Worm (Caenorhabditis elegans): ENCODE data around the gene ZK470.6.

ZK470.6 gene

DNA sequence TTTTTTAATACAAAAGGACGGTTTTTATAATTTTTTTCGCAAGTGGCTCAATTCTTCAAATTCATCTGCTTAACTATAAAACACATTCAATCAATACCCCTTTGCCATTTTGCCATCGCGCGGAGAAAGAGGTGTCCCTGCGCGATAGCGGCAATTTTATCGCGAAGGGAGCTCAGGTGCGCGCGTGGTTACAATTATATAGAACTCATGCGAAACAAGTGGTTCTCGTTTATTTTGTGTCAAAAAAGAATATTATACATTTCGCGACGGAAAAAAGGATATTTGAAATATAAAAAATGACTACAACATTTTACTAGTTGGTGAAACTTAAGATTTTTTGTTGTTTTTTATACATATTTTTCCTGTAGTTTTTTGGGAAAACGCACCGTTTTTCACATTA lies 31.8 kb upstream of the ZK470.6 start (continued):
- peak; percentile 54 for TF ChIP-seq attf-5 (GFP tag; optimal IDR thresholded peaks at IDR 0.05)
- TF ChIP-seq xnd-1 (tag; optimal IDR thresholded peaks at IDR 0.05): no peak
- no peak for TF ChIP-seq hrde-1 (tag; optimal IDR thresholded peaks at IDR 0.05; ENCODE audit: borderline replicate concordance)
- TF ChIP-seq dpl-1 (GFP tag; optimal IDR thresholded peaks at IDR 0.05): no peak
- TF ChIP-seq F23B12.7 (tag; optimal IDR thresholded peaks at IDR 0.05; ENCODE audit: insufficient read depth): peak; percentile 97
- TF ChIP-seq ceh-58 (GFP tag; IDR thresholded peaks at IDR 0.05): no peak
- peak; percentile 43 for TF ChIP-seq sptf-2 (GFP tag; optimal IDR thresholded peaks at IDR 0.05)
- no peak for TF ChIP-seq hlh-12 (tag; optimal IDR thresholded peaks at IDR 0.05)
- TF ChIP-seq let-607 (tag; optimal IDR thresholded peaks at IDR 0.05): peak; percentile 75 to 94
- TF ChIP-seq him-1 (tag; optimal IDR thresholded peaks at IDR 0.05): peak; percentile 24
- TF ChIP-seq akir-1 (GFP tag; optimal IDR thresholded peaks at IDR 0.05): peak; percentile 77
- TF ChIP-seq ztf-25 (GFP tag; IDR thresholded peaks at IDR 0.05): no peak
- TF ChIP-seq lag-1 (GFP tag; IDR thresholded peaks at IDR 0.05): peak; percentile 96
- peak; percentile 99 for TF ChIP-seq tlf-1 (GFP tag; optimal IDR thresholded peaks at IDR 0.05)

- TF ChIP-seq C06A6.2 (GFP tag; conservative IDR thresholded peaks at IDR 0.05) (peak; percentile 38; the same call in 1 of the 2 replicates), zfh-2 (GFP tag; conservative IDR thresholded peaks at IDR 0.05) (no peak), repo-1 (tag; optimal IDR thresholded peaks at IDR 0.05) (no peak), F23B12.7 (tag; optimal IDR thresholded peaks at IDR 0.05; ENCODE audit: insufficient read depth) (peak; percentile 66), aptf-2 (GFP tag; conservative IDR thresholded peaks at IDR 0.05) (no peak), efl-1 (GFP tag; optimal IDR thresholded peaks at IDR 0.05) (no peak), lag-1 (GFP tag; IDR thresholded peaks at IDR 0.05) (no peak), unc-62 (GFP tag; optimal IDR thresholded peaks at IDR 0.05) (no peak), madf-6 (GFP tag; IDR thresholded peaks at IDR 0.05) (no peak), attf-5 (GFP tag; optimal IDR thresholded peaks at IDR 0.05) (no peak), xnd-1 (tag; optimal IDR thresholded peaks at IDR 0.05) (no peak), Y53G8AR.9 (GFP tag; conservative IDR thresholded peaks at IDR 0.05) (peak; percentile 78), tlf-1 (GFP tag; optimal IDR thresholded peaks at IDR 0.05) (peak; percentile 75), mcd-1 (GFP tag; IDR thresholded peaks at IDR 0.05) (no peak), die-1 (tag; optimal IDR thresholded peaks at IDR 0.05) (no peak), nfya-2 (GFP tag; IDR thresholded peaks at IDR 0.05) (no peak), rcor-1 (GFP tag; IDR thresholded peaks at IDR 0.05) (peak; percentile 45; the same call in 1 of the 2 replicates), mes-4 (tag; optimal IDR thresholded peaks at IDR 0.05) (no peak), Y56A3A.18 (GFP tag; IDR thresholded peaks at IDR 0.05) (peak; percentile 74; the same call in 1 of the 2 replicates), nhr-179 (tag; optimal IDR thresholded peaks at IDR 0.05) (no peak), ekl-4 (GFP tag; IDR thresholded peaks at IDR 0.05) (no peak), dox-1 (GFP tag; IDR thresholded peaks at IDR 0.05) (peak; percentile 11; the same call in 1 of the 2 replicates), let-526 (GFP tag; IDR thresholded peaks at IDR 0.05) (no peak), hrde-1 (tag; optimal IDR thresholded peaks at IDR 0.05; ENCODE audit: borderline replicate concordance) (no peak), T26A5.8 (tag; optimal IDR thresholded peaks at IDR 0.05) (no peak), nfyb-1 (GFP tag; IDR thresholded peaks at IDR 0.05) (peak; percentile 11; the same call in 1 of the 2 replicates), egl-18 (GFP tag; IDR thresholded peaks at IDR 0.05) (0 out of 2 replicates have a peak, but pooled peaks have one; percentile 8), ceh-27 (GFP tag; optimal IDR thresholded peaks at IDR 0.05) (peak; percentile 36), hmg-20 (GFP tag; IDR thresholded peaks at IDR 0.05) (peak; percentile 81), F10E7.11 (tag; optimal IDR thresholded peaks at IDR 0.05) (no peak), ceh-40 (GFP tag; IDR thresholded peaks at IDR 0.05) (no peak), mel-28 (tag; optimal IDR thresholded peaks at IDR 0.05; ENCODE audit: borderline replicate concordance) (no peak), K11D2.4 (GFP tag; IDR thresholded peaks at IDR 0.05) (peak; percentile 72), ztf-6 (GFP tag; IDR thresholded peaks at IDR 0.05) (no peak), ama-1 (optimal IDR thresholded peaks at IDR 0.05) (no peak), ama-1 (GFP tag; optimal IDR thresholded peaks at IDR 0.05) (peak in 1 of 2 experiments; percentile 37), Y79H2A.3 (GFP tag; conservative IDR thresholded peaks at IDR 0.05) (no peak), madf-3 (GFP tag; IDR thresholded peaks at IDR 0.05) (no peak), ztf-26 (tag; optimal IDR thresholded peaks at IDR 0.05) (no peak), ceh-79 (tag; optimal IDR thresholded peaks at IDR 0.05) (no peak)
These were observed 31.2 kb upstream of the ZK470.6 start for ce11 chrX:4208495-4208894.

All from whole organism, young adult.